Worm (Caenorhabditis elegans) whole organism, midembryonic: ENCODE data around the gene R01E6.2.

Experiments
- T22C8.4 ChIP-seq: fragments of 200-800 bp; sonication (Bioruptor generic); IDR thresholded peaks from 2 replicates; pipeline ENCODE4 v1.3.6; 2022; ENCODE audit warnings: missing genetic modification characterization, missing compliant biosample characterization
- cog-1 ChIP-seq: sonication (generic microtip); optimal IDR thresholded peaks from 2 replicates; lab custom pipeline; 2016; ENCODE audit warnings: missing genetic modification characterization, missing compliant biosample characterization
- flt-1 ChIP-seq: fragments of 200-800 bp; sonication (Bioruptor generic); IDR thresholded peaks from 2 replicates; pipeline ENCODE4 v1.3.6; 2022; ENCODE audit warnings: missing genetic modification characterization, missing compliant biosample characterization
- klf-2 ChIP-seq: fragments of 200-800 bp; sonication (Bioruptor generic); conservative IDR thresholded peaks from 2 replicates; pipeline ENCODE4 v1.3.6; 2022; ENCODE audit warnings: missing genetic modification reagents, missing genetic modification characterization, missing compliant biosample characterization
- med-1 ChIP-seq: sonication (generic microtip); optimal IDR thresholded peaks from 2 replicates; lab custom pipeline; 2017; ENCODE audit warnings: missing genetic modification characterization, mild to moderate bottlenecking, missing compliant biosample characterization, antibody characterized with exemption, missing genetic modification reagents; ENCODE audit not compliant: insufficient read depth
- tab-1 ChIP-seq: fragments of 200-800 bp; sonication (Bioruptor generic); IDR thresholded peaks from 2 replicates; pipeline ENCODE4 v1.3.6; 2022; ENCODE audit warnings: missing genetic modification characterization, missing compliant biosample characterization

- TF ChIP-seq flt-1 (GFP tag; lab: Robert Waterston, UW), result no peak
- no peak for TF ChIP-seq klf-2 (GFP tag; lab: Robert Waterston, UW)
- TF ChIP-seq T22C8.4 (GFP tag; lab: Robert Waterston, UW), result no peak
- no peak for TF ChIP-seq med-1 (GFP tag; lab: Kevin White, UChicago)
- TF ChIP-seq cog-1 (tag; lab: Kevin White, UChicago), result no peak
- TF ChIP-seq tab-1 (GFP tag; lab: Robert Waterston, UW), result no peak
Observed at ce11 chrX:13561954-13562353, 4.4 kb downstream of the R01E6.2 start.
